Worm (Caenorhabditis elegans): Measurements from ENCODE around the gene W02B12.11.

The W02B12.11 gene

DNA sequence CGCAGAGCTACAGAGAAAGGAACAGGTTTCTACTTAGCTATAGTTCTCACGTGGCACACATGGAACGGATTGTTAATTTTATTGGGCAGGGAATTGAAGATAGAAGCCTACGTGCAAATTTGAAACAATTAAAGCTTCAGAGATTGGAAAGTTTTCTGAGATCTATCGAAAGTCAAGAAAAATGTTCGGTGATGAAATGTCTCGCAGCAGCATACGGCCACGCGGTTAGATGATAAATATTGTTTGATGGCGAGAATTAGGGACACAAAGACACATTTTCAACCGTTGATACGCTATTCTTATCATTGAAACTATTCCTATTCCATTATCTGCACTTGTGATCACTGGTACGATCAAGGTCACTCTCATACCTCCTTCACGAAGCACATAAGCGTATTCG lies 1.1 kb upstream of the W02B12.11 start (continued):
- no peak for TF ChIP-seq mel-28 (tag; optimal IDR thresholded peaks at IDR 0.05; ENCODE audit: borderline replicate concordance)
- no peak for TF ChIP-seq ccch-3 (GFP tag; optimal IDR thresholded peaks at IDR 0.05)
- TF ChIP-seq hsf-1 (GFP tag; IDR thresholded peaks at IDR 0.05), result no peak
- TF ChIP-seq K12H6.12 (tag; optimal IDR thresholded peaks at IDR 0.05), result no peak
- no peak for TF ChIP-seq fkh-3 (tag; optimal IDR thresholded peaks at IDR 0.05)
- no peak for TF ChIP-seq gei-17 (GFP tag; optimal IDR thresholded peaks at IDR 0.05)
- no peak for TF ChIP-seq K11D2.4 (GFP tag; IDR thresholded peaks at IDR 0.05)
- no peak for TF ChIP-seq pha-4 (tag; optimal IDR thresholded peaks at IDR 0.05)
- TF ChIP-seq nhr-90 (tag; optimal IDR thresholded peaks at IDR 0.05), result no peak

DNA sequence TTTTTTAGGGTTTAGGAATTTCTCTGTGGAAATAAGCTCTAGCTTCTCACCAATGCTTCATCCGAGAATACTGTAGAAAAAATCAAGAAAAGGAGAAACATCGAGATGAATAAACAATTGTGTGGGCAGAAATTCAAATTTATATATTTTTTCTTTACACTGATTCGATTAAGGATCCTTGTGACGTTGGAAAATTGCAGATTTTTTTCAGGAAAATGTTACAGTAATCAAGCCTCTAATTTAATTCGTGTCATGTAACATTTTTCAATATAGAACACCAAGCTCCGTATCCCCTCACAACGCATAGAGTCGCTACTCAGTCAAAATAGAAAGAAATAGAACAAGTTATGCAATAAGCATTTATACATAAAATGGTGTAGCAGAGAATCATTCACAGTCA lies 2.7 kb downstream of the W02B12.11 start, which contains the start of gene W02B12.16:
Gene W02B12.16 (minus strand): TSS at position 101 of the 400 bp plus-strand sequence.
- TF ChIP-seq madf-8 (GFP tag; conservative IDR thresholded peaks at IDR 0.05), result no peak
- no peak for TF ChIP-seq attf-6 (GFP tag; IDR thresholded peaks at IDR 0.05)
- no peak for TF ChIP-seq dox-1 (GFP tag; IDR thresholded peaks at IDR 0.05)
- no peak for TF ChIP-seq nhr-179 (tag; optimal IDR thresholded peaks at IDR 0.05)
- TF ChIP-seq lin-35 (GFP tag; optimal IDR thresholded peaks at IDR 0.05), result no peak
- no peak for TF ChIP-seq ama-1 (optimal IDR thresholded peaks at IDR 0.05)
- no peak for TF ChIP-seq ama-1 (GFP tag; optimal IDR thresholded peaks at IDR 0.05)
- TF ChIP-seq sea-2 (GFP tag; IDR thresholded peaks at IDR 0.05), result no peak
- TF ChIP-seq ztf-25 (GFP tag; IDR thresholded peaks at IDR 0.05), result no peak
- TF ChIP-seq zfh-2 (GFP tag; conservative IDR thresholded peaks at IDR 0.05), result no peak
- no peak for TF ChIP-seq nhr-90 (tag; optimal IDR thresholded peaks at IDR 0.05)

DNA sequence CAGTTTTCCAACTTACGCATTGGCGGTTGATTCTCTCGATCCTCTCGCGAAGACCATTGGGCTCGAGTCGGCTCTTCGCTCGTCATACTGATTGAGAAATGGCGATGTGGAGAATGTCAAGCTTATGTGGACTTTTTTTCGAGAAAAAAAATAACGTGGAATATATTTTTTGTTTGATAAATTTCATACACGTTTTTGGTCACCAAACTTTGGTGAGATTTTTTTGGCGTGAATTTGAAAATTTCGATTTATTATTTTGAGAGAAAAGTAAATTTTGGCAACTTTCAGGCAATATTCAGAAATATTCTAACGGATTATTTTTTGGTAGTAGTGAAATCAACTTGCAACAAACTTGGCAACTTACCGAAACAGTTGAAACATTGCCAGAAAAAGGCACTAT lies 5.4 kb downstream of the W02B12.11 start, which contains the start of gene W02B12.12:
Gene W02B12.12 (minus strand): TSS at position 101 of the 400 bp plus-strand sequence.
- TF ChIP-seq hmg-20 (GFP tag; IDR thresholded peaks at IDR 0.05), result no peak
- no peak for TF ChIP-seq Y67H2A.10 (GFP tag; conservative IDR thresholded peaks at IDR 0.05)

DNA sequence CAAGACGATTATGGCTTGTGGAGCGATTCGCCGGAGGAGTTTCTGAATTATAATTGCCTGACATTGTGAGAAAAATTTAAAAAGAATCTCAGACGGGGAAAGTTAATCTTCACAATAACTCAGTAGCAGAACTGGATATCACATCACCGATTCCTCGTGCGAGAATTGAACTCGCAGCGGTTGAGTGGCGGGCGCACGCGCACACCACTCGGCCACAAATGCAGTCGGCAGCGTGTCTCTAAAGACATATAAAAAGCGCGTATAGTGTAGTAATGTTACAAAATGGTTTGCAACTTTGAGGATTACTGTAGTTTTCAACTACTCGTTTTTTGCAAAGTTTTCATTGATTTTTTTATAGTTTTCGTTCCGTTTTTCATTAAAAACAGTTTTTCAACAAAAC lies 10.9 kb downstream of the W02B12.11 start:
- TF ChIP-seq sea-2 (GFP tag; IDR thresholded peaks at IDR 0.05) (peak; percentile 86), lag-1 (GFP tag; IDR thresholded peaks at IDR 0.05) (peak; percentile 87; the same call in 1 of the 2 replicates), chd-7 (tag; optimal IDR thresholded peaks at IDR 0.05) (peak; percentile 93), F39B2.1 (GFP tag; IDR thresholded peaks at IDR 0.05) (peak; percentile 85; the same call in 1 of the 2 replicates), unc-130 (GFP tag; optimal IDR thresholded peaks at IDR 0.05) (peak; percentile 62), ztf-3 (GFP tag; optimal IDR thresholded peaks at IDR 0.05) (peak; percentile 41), T26A5.8 (tag; optimal IDR thresholded peaks at IDR 0.05) (peak; percentile 94), egrh-3 (GFP tag; IDR thresholded peaks at IDR 0.05) (peak; percentile 50), lir-1 (GFP tag; conservative IDR thresholded peaks at IDR 0.05) (peak; percentile 84), ceh-100 (GFP tag; IDR thresholded peaks at IDR 0.05) (peak; percentile 82), K11D2.4 (GFP tag; IDR thresholded peaks at IDR 0.05) (peak; percentile 72), dpff-1 (tag; optimal IDR thresholded peaks at IDR 0.05) (peak; percentile 52), nhr-179 (tag; optimal IDR thresholded peaks at IDR 0.05) (peak; percentile 75), mcd-1 (GFP tag; IDR thresholded peaks at IDR 0.05) (peak; percentile 83), bed-2 (GFP tag; IDR thresholded peaks at IDR 0.05) (no peak), efl-1 (GFP tag; optimal IDR thresholded peaks at IDR 0.05) (peak; percentile 25), F49E8.2 (tag; optimal IDR thresholded peaks at IDR 0.05; ENCODE audit: insufficient read depth) (peak; percentile 24), hsf-1 (GFP tag; IDR thresholded peaks at IDR 0.05) (peak; percentile 64; the same call in 1 of the 2 replicates), sdz-38 (tag; optimal IDR thresholded peaks at IDR 0.05) (no peak), snpc-4 (GFP tag; optimal IDR thresholded peaks at IDR 0.05) (peak; percentile 83), snpc-4 (tag; optimal IDR thresholded peaks at IDR 0.05) (peak; percentile 62 to 82 (median 77)), Y79H2A.3 (GFP tag; conservative IDR thresholded peaks at IDR 0.05) (peak; percentile 61; the same call in 1 of the 2 replicates), F55B11.4 (tag; optimal IDR thresholded peaks at IDR 0.05; ENCODE audit: borderline replicate concordance, insufficient read depth) (no peak), somi-1 (GFP tag; optimal IDR thresholded peaks at IDR 0.05) (peak; percentile 88), ztf-22 (GFP tag; optimal IDR thresholded peaks at IDR 0.05) (peak; percentile 57), B0261.1 (tag; optimal IDR thresholded peaks at IDR 0.05) (peak; percentile 98), F52B5.7 (tag; optimal IDR thresholded peaks at IDR 0.05) (peak; percentile 98), gei-17 (GFP tag; optimal IDR thresholded peaks at IDR 0.05) (peak; percentile 47)
